Fruit fly (Drosophila melanogaster) Kc167 (cell line): ENCODE measurements around the gene CG32091.

Experiments used
- Myc ChIP-seq: fragments of >200 bp; optimal IDR thresholded peaks from 2 replicates; lab custom pipeline; 2017; ENCODE audit warnings: missing external identifiers
- Sin3A ChIP-seq: fragments of >200 bp; optimal IDR thresholded peaks from 2 replicates; lab custom pipeline; 2018; ENCODE audit warnings: missing external identifiers
- h ChIP-seq: fragments of >200 bp; optimal IDR thresholded peaks from 3 replicates; lab custom pipeline; 2018; ENCODE audit warnings: missing external identifiers
- insv ChIP-seq: fragments of >200 bp; optimal IDR thresholded peaks from 3 replicates; lab custom pipeline; 2018; ENCODE audit warnings: missing external identifiers
- psq ChIP-seq: fragments of >200 bp; optimal IDR thresholded peaks from 2 replicates; lab custom pipeline; 2017; ENCODE audit warnings: missing external identifiers
- ttk ChIP-seq: sonication (Bioruptor generic); optimal IDR thresholded peaks from 2 replicates; lab custom pipeline; 2017; ENCODE audit warnings: missing external identifiers

Gene CG32091

dm6 chr3L:11684522-11684851 lies 53.3 kb downstream of the CG32091 start:
- TF ChIP-seq h (lab: Kevin White, UChicago), result no peak

- no peak for TF ChIP-seq ttk (lab: Kevin White, UChicago)
- TF ChIP-seq psq (lab: Kevin White, UChicago), result no peak
- TF ChIP-seq Myc (lab: Kevin White, UChicago), result no peak
- no peak for TF ChIP-seq h (lab: Kevin White, UChicago)
- no peak for TF ChIP-seq insv
- TF ChIP-seq Sin3A (lab: Kevin White, UChicago), result no peak
Observed at dm6 chr3L:11685876-11686275, 54.7 kb downstream of the CG32091 start.

- no peak for TF ChIP-seq Sin3A (lab: Kevin White, UChicago)
Observed at dm6 chr3L:11689832-11690602, 58.8 kb downstream of the CG32091 start.

dm6 chr3L:11691203-11691797 lies 60.1 kb downstream of the CG32091 start, which contains the start of the genes Pldn and CG14135:
Gene Pldn, minus strand, starts transcription at chr3L:11691399.
Gene CG14135, plus strand, starts transcription at chr3L:11691571.
- no peak for TF ChIP-seq Myc (lab: Kevin White, UChicago)
- no peak for TF ChIP-seq Sin3A (lab: Kevin White, UChicago)
- TF ChIP-seq insv, result no peak
- TF ChIP-seq psq (lab: Kevin White, UChicago), result no peak
- no peak for TF ChIP-seq ttk (lab: Kevin White, UChicago)
- no peak for TF ChIP-seq h (lab: Kevin White, UChicago)
